Worm (Caenorhabditis elegans) whole organism, L2 larva: ENCODE data around the gene F13A2.5.

Experiments used
- F13H6.1 ChIP-seq: sonication (generic microtip); optimal IDR thresholded peaks from 2 replicates; lab custom pipeline; 2016; ENCODE audit warnings: missing genetic modification characterization, missing compliant biosample characterization
- dmd-4 ChIP-seq: sonication (generic microtip); optimal IDR thresholded peaks from 2 replicates; lab custom pipeline; 2017; ENCODE audit warnings: missing biosample characterization, missing genetic modification characterization
- egl-27 ChIP-seq: sonication (generic microtip); optimal IDR thresholded peaks from 3 replicates; lab custom pipeline; 2017; ENCODE audit warnings: missing biosample characterization, missing genetic modification reagents, missing genetic modification characterization
- fos-1 ChIP-seq: fragments of 150-350 bp; optimal IDR thresholded peaks from 2 replicates; lab custom pipeline; 2014; ENCODE audit warnings: missing biosample characterization, missing genetic modification characterization
- lin-11 ChIP-seq: fragments of 150-350 bp; sonication (generic microtip); optimal IDR thresholded peaks from 2 replicates; lab custom pipeline; 2014; ENCODE audit warnings: missing biosample characterization, missing genetic modification characterization, inconsistent platforms, mixed read lengths
- lin-39 ChIP-seq: fragments of 150-350 bp; optimal IDR thresholded peaks from 2 replicates; lab custom pipeline; 2014; ENCODE audit warnings: missing biosample characterization, missing genetic modification reagents, missing genetic modification characterization
- lsy-2 ChIP-seq, 2 experiments: fragments of 150-350 bp in 1 of 2; sonication (generic microtip) in 1 of 2; optimal IDR thresholded peaks; 2 replicates each; lab custom pipeline; 2014 to 2017; ENCODE audit warnings: missing biosample characterization in 2 of 2, missing genetic modification characterization in 2 of 2
- mdl-1 ChIP-seq, 2 experiments: fragments of 150-350 bp in 1 of 2; sonication (generic microtip) in 1 of 2; optimal IDR thresholded peaks; 2 replicates each; lab custom pipeline; 2017; ENCODE audit warnings: missing biosample characterization in 2 of 2, missing genetic modification characterization in 2 of 2
- nhr-25 ChIP-seq: fragments of 150-350 bp; sonication (generic microtip); optimal IDR thresholded peaks from 3 replicates; lab custom pipeline; 2014; ENCODE audit warnings: missing biosample characterization, missing genetic modification characterization
- nhr-77 ChIP-seq: fragments of 150-350 bp; optimal IDR thresholded peaks from 2 replicates; lab custom pipeline; 2014; ENCODE audit warnings: missing biosample characterization, missing genetic modification characterization
- skn-1 ChIP-seq: sonication (generic microtip); optimal IDR thresholded peaks from 2 replicates; lab custom pipeline; 2017; ENCODE audit warnings: missing biosample characterization, missing genetic modification characterization
- snpc-4 ChIP-seq: fragments of 150-350 bp; optimal IDR thresholded peaks from 2 replicates; lab custom pipeline; 2014; ENCODE audit warnings: missing biosample characterization, missing genetic modification characterization
- unc-62 ChIP-seq: fragments of 150-350 bp; optimal IDR thresholded peaks from 2 replicates; lab custom pipeline; 2014; ENCODE audit warnings: missing biosample characterization, missing genetic modification reagents, missing genetic modification characterization

ce11 chrV:4398884-4399283 is 2.9 kb downstream of the F13A2.5 start:
- TF ChIP-seq mdl-1 (tag; optimal IDR thresholded peaks at IDR 0.05; lab: Kevin White, UChicago) (no peak), F13H6.1 (tag; lab: Kevin White, UChicago) (no peak), dmd-4 (tag; lab: Kevin White, UChicago) (no peak), nhr-25 (tag; lab: Kevin White, UChicago) (no peak), unc-62 (no peak), egl-27 (tag; lab: Kevin White, UChicago) (no peak), fos-1 (tag; lab: Kevin White, UChicago) (no peak), skn-1 (tag; lab: Kevin White, UChicago) (no peak), lsy-2 (tag; optimal IDR thresholded peaks at IDR 0.05; lab: Kevin White, UChicago) (no peak), lin-11 (tag; lab: Kevin White, UChicago) (no peak), lin-39 (tag; lab: Kevin White, UChicago) (no peak), nhr-77 (no peak), snpc-4 (tag; lab: Kevin White, UChicago) (no peak)
